Worm (Caenorhabditis elegans) whole organism, L1 larva: Measurements from ENCODE around the gene C01C4.2.

Experiments used
- F16B12.6 ChIP-seq: fragments of 150-350 bp; optimal IDR thresholded peaks from 2 replicates; lab custom pipeline; 2014; ENCODE audit warnings: missing biosample characterization, missing genetic modification characterization
- Y116A8C.19 ChIP-seq: sonication (generic microtip); optimal IDR thresholded peaks from 2 replicates; lab custom pipeline; 2016; ENCODE audit warnings: missing compliant biosample characterization, missing genetic modification characterization, borderline replicate concordance
- alr-1 ChIP-seq: fragments of 200-800 bp; sonication (Bioruptor generic); optimal IDR thresholded peaks from 2 replicates; lab custom pipeline; 2018; ENCODE audit warnings: borderline replicate concordance, mild to moderate bottlenecking, missing genetic modification characterization, missing compliant biosample characterization
- aly-2 ChIP-seq: fragments of 150-350 bp; optimal IDR thresholded peaks from 2 replicates; lab custom pipeline; 2014; ENCODE audit warnings: missing biosample characterization, missing genetic modification characterization
- ceh-8 ChIP-seq: fragments of 200-800 bp; sonication (Bioruptor generic); optimal IDR thresholded peaks from 2 replicates; lab custom pipeline; 2018; ENCODE audit warnings: mild to moderate bottlenecking, missing genetic modification characterization, moderate library complexity, missing compliant biosample characterization
- ceh-82 ChIP-seq, 3 experiments: fragments of 150-350 bp in 1 of 3; sonication (generic microtip) in 2 of 3; optimal IDR thresholded peaks; 2 replicates each; lab custom pipeline; 2014 to 2017; ENCODE audit warnings: missing biosample characterization in 3 of 3, missing genetic modification characterization in 3 of 3
- dpl-1 ChIP-seq, 3 experiments: fragments of 150-350 bp in 2 of 3; sonication (generic microtip) in 1 of 3; optimal IDR thresholded peaks; 2 replicates each; lab custom pipeline; 2014 to 2017; ENCODE audit warnings: missing biosample characterization in 3 of 3, missing genetic modification characterization in 3 of 3, missing genetic modification reagents in 3 of 3
- dsc-1 ChIP-seq: sonication (generic microtip); optimal IDR thresholded peaks from 2 replicates; lab custom pipeline; 2016; ENCODE audit warnings: mild to moderate bottlenecking, missing genetic modification characterization, missing compliant biosample characterization
- efl-1 ChIP-seq, 4 experiments: fragments of 150-350 bp; optimal IDR thresholded peaks in 3 of 4; peaks in 1 of 4; 1 replicate in 1 of 4; 2 replicates in 3 of 4; lab custom pipeline; 2014; ENCODE audit warnings: missing biosample characterization in 2 of 4, missing genetic modification characterization in 2 of 4, missing genetic modification reagents in 2 of 4
- efl-3 ChIP-seq: fragments of 200-800 bp; sonication (Bioruptor generic); optimal IDR thresholded peaks from 2 replicates; lab custom pipeline; 2018; ENCODE audit warnings: mild to moderate bottlenecking, missing genetic modification characterization, missing compliant biosample characterization
- egl-13 ChIP-seq: sonication (generic microtip); optimal IDR thresholded peaks from 2 replicates; lab custom pipeline; 2016; ENCODE audit warnings: missing genotype, missing genetic modification reagents, missing genetic modification characterization, missing compliant biosample characterization
- egl-27 ChIP-seq, 2 experiments: fragments of 150-350 bp in 1 of 2; sonication (generic microtip); optimal IDR thresholded peaks; 3 replicates each; lab custom pipeline; 2017 to 2018; ENCODE audit warnings: missing biosample characterization in 2 of 2, missing genetic modification characterization in 2 of 2, missing genetic modification reagents in 2 of 2
- fkh-10 ChIP-seq: sonication (generic microtip); optimal IDR thresholded peaks from 2 replicates; lab custom pipeline; 2017; ENCODE audit warnings: missing biosample characterization, missing genetic modification reagents, missing genetic modification characterization
- fkh-4 ChIP-seq: sonication (generic microtip); optimal IDR thresholded peaks from 2 replicates; lab custom pipeline; 2016; ENCODE audit warnings: missing compliant biosample characterization, missing genetic modification characterization, borderline replicate concordance
- fkh-8 ChIP-seq: sonication (generic microtip); optimal IDR thresholded peaks from 2 replicates; lab custom pipeline; 2016; ENCODE audit warnings: mild to moderate bottlenecking, missing genetic modification characterization, missing compliant biosample characterization
- hlh-17 ChIP-seq: fragments of 200-800 bp; sonication (Bioruptor generic); optimal IDR thresholded peaks from 2 replicates; lab custom pipeline; 2018; ENCODE audit warnings: missing genetic modification characterization, mild to moderate bottlenecking, missing compliant biosample characterization, moderate library complexity, borderline replicate concordance
- hpl-2 ChIP-seq: fragments of 150-350 bp; optimal IDR thresholded peaks from 2 replicates; lab custom pipeline; 2014; ENCODE audit warnings: missing biosample characterization, missing genetic modification reagents, missing genetic modification characterization
- irx-1 ChIP-seq: sonication (generic microtip); optimal IDR thresholded peaks from 2 replicates; lab custom pipeline; 2016; ENCODE audit warnings: missing genetic modification characterization, missing compliant biosample characterization
- lin-13 ChIP-seq: fragments of 150-350 bp; optimal IDR thresholded peaks from 2 replicates; lab custom pipeline; 2014; ENCODE audit warnings: missing biosample characterization, missing genetic modification reagents, missing genetic modification characterization
- lin-14 ChIP-seq: fragments of 200-800 bp; sonication (Bioruptor generic); optimal IDR thresholded peaks from 2 replicates; lab custom pipeline; 2018; ENCODE audit warnings: mild to moderate bottlenecking, missing genetic modification characterization, moderate library complexity, missing compliant biosample characterization
- lin-15B ChIP-seq: fragments of 150-350 bp; sonication (generic microtip); optimal IDR thresholded peaks from 3 replicates; lab custom pipeline; 2014; ENCODE audit warnings: missing biosample characterization, missing genetic modification characterization
- lin-35 ChIP-seq, 2 experiments: fragments of 150-350 bp; optimal IDR thresholded peaks; 2 replicates each; lab custom pipeline; 2014; ENCODE audit warnings: missing biosample characterization in 2 of 2, missing genetic modification characterization in 2 of 2, missing genetic modification reagents in 2 of 2
- lir-3 ChIP-seq: sonication (generic microtip); optimal IDR thresholded peaks from 2 replicates; lab custom pipeline; 2016; ENCODE audit warnings: mild to moderate bottlenecking, missing genetic modification characterization, moderate library complexity, missing compliant biosample characterization; ENCODE audit not compliant: poor library complexity
- lsy-2 ChIP-seq, 2 experiments: fragments of 150-350 bp; optimal IDR thresholded peaks; 2 replicates each; lab custom pipeline; 2014; ENCODE audit warnings: missing biosample characterization in 2 of 2, missing genetic modification characterization in 2 of 2
- mab-9 ChIP-seq: fragments of 200-800 bp; sonication (Bioruptor generic); IDR thresholded peaks from 2 replicates; pipeline ENCODE4 v1.3.6; 2022; ENCODE audit warnings: missing genetic modification reagents, missing genetic modification characterization, missing compliant biosample characterization
- mdl-1 ChIP-seq, 2 experiments: fragments of 150-350 bp; optimal IDR thresholded peaks; 2 replicates each; lab custom pipeline; 2014 to 2017; ENCODE audit warnings: missing biosample characterization in 2 of 2, missing genetic modification characterization in 2 of 2, inconsistent platforms in 1 of 2
- nhr-20 ChIP-seq: sonication (generic microtip); optimal IDR thresholded peaks from 2 replicates; lab custom pipeline; 2016; ENCODE audit warnings: mild to moderate bottlenecking, missing genetic modification characterization, missing compliant biosample characterization
- nhr-47 ChIP-seq: sonication (generic microtip); optimal IDR thresholded peaks from 2 replicates; lab custom pipeline; 2016; ENCODE audit warnings: mild to moderate bottlenecking, missing genetic modification characterization, moderate library complexity, missing compliant biosample characterization
- nhr-71 ChIP-seq: sonication (generic microtip); optimal IDR thresholded peaks from 2 replicates; lab custom pipeline; 2016; ENCODE audit warnings: mild to moderate bottlenecking, missing genetic modification characterization, moderate library complexity, missing compliant biosample characterization
- nhr-76 ChIP-seq: sonication (generic microtip); optimal IDR thresholded peaks from 2 replicates; lab custom pipeline; 2017; ENCODE audit warnings: missing biosample characterization, missing genetic modification characterization
- nhr-90 ChIP-seq: sonication (generic microtip); optimal IDR thresholded peaks from 2 replicates; lab custom pipeline; 2016; ENCODE audit warnings: mild to moderate bottlenecking, missing genetic modification characterization, missing compliant biosample characterization; ENCODE audit not compliant: poor library complexity
- pax-3 ChIP-seq: fragments of 200-800 bp; sonication (Bioruptor generic); optimal IDR thresholded peaks from 2 replicates; lab custom pipeline; 2018; ENCODE audit warnings: mild to moderate bottlenecking, missing genetic modification characterization, moderate library complexity, missing compliant biosample characterization
- skn-1 ChIP-seq: fragments of 150-350 bp; optimal IDR thresholded peaks from 2 replicates; lab custom pipeline; 2014; ENCODE audit warnings: missing biosample characterization, missing genetic modification characterization
- snpc-4 ChIP-seq: fragments of 150-350 bp; optimal IDR thresholded peaks from 2 replicates; lab custom pipeline; 2014; ENCODE audit warnings: missing biosample characterization, missing genetic modification characterization
- snu-23 ChIP-seq: sonication (generic microtip); optimal IDR thresholded peaks from 2 replicates; lab custom pipeline; 2016; ENCODE audit warnings: missing genetic modification characterization, missing compliant biosample characterization
- sptf-1 ChIP-seq: fragments of 150-350 bp; optimal IDR thresholded peaks from 2 replicates; lab custom pipeline; 2014; ENCODE audit warnings: missing biosample characterization, missing genetic modification characterization
- sup-37 ChIP-seq: fragments of 200-800 bp; sonication (Bioruptor generic); optimal IDR thresholded peaks from 2 replicates; lab custom pipeline; 2018; ENCODE audit warnings: mild to moderate bottlenecking, missing genetic modification characterization, missing compliant biosample characterization
- swsn-7 ChIP-seq: sonication (generic microtip); optimal IDR thresholded peaks from 2 replicates; lab custom pipeline; 2016; ENCODE audit warnings: missing genetic modification characterization, missing compliant biosample characterization
- tlp-1 ChIP-seq: fragments of 150-350 bp; optimal IDR thresholded peaks from 2 replicates; lab custom pipeline; 2014; ENCODE audit warnings: missing biosample characterization, missing genetic modification characterization
- unc-62 ChIP-seq: fragments of 150-350 bp; optimal IDR thresholded peaks from 2 replicates; lab custom pipeline; 2014; ENCODE audit warnings: missing biosample characterization, missing genetic modification reagents, missing genetic modification characterization
- unc-98 ChIP-seq: fragments of 200-800 bp; sonication (Bioruptor generic); IDR thresholded peaks from 2 replicates; pipeline ENCODE4 v1.3.6; 2022; ENCODE audit warnings: missing genetic modification characterization, missing compliant biosample characterization
- xbp-1 ChIP-seq: sonication (generic microtip); optimal IDR thresholded peaks from 2 replicates; lab custom pipeline; 2016; ENCODE audit warnings: missing genetic modification characterization, missing compliant biosample characterization
- zag-1 ChIP-seq: fragments of 150-350 bp; optimal IDR thresholded peaks from 2 replicates; lab custom pipeline; 2014; ENCODE audit warnings: missing biosample characterization, missing genetic modification characterization
- zip-4 ChIP-seq: fragments of 200-800 bp; sonication (Bioruptor generic); optimal IDR thresholded peaks from 2 replicates; lab custom pipeline; 2018; ENCODE audit warnings: mild to moderate bottlenecking, missing genetic modification characterization, moderate library complexity, missing compliant biosample characterization
- ztf-4 ChIP-seq: fragments of 150-350 bp; optimal IDR thresholded peaks from 2 replicates; lab custom pipeline; 2014; ENCODE audit warnings: missing biosample characterization, missing genetic modification characterization

Gene C01C4.2

ce11 chrX:3715835-3716234 lies 938 bp downstream of the C01C4.2 start:
- TF ChIP-seq unc-98 (GFP tag; lab: Robert Waterston, UW) (no peak), lin-35 (GFP tag; optimal IDR thresholded peaks at IDR 0.05; lab: Kevin White, UChicago) (no peak), sptf-1 (tag; lab: Kevin White, UChicago) (no peak), snu-23 (GFP tag; lab: Kevin White, UChicago) (no peak), lir-3 (tag; lab: Kevin White, UChicago) (no peak), mdl-1 (tag; optimal IDR thresholded peaks at IDR 0.05; lab: Kevin White, UChicago) (no peak), pax-3 (tag; lab: Kevin White, UChicago) (no peak), xbp-1 (tag; lab: Kevin White, UChicago) (no peak), dsc-1 (tag; lab: Kevin White, UChicago) (no peak), zip-4 (GFP tag; lab: Kevin White, UChicago) (no peak), tlp-1 (tag; lab: Kevin White, UChicago) (no peak), lin-13 (GFP tag; lab: Kevin White, UChicago) (no peak), irx-1 (tag; lab: Kevin White, UChicago) (no peak), nhr-76 (tag; lab: Kevin White, UChicago) (no peak), ztf-4 (tag; lab: Kevin White, UChicago) (no peak), alr-1 (tag; lab: Kevin White, UChicago) (no peak), swsn-7 (tag; lab: Kevin White, UChicago) (no peak), lin-15B (tag; lab: Kevin White, UChicago) (no peak), efl-1 (optimal IDR thresholded peaks at IDR 0.05; lab: Kevin White, UChicago) (no peak), efl-1 (GFP tag; optimal IDR thresholded peaks at IDR 0.05 in 1 of 2; lab: Kevin White, UChicago) (no peak), F16B12.6 (tag; lab: Kevin White, UChicago) (no peak)

ce11 chrX:3725437-3725836 lies 10.5 kb downstream of the C01C4.2 start:
- TF ChIP-seq F16B12.6 (tag; lab: Kevin White, UChicago) (no peak), nhr-47 (tag; lab: Kevin White, UChicago) (no peak), sup-37 (GFP tag; lab: Kevin White, UChicago) (no peak), nhr-90 (tag; lab: Kevin White, UChicago) (no peak), fkh-4 (no peak), Y116A8C.19 (no peak), lsy-2 (tag; optimal IDR thresholded peaks at IDR 0.05; lab: Kevin White, UChicago) (no peak), hlh-17 (GFP tag; lab: Kevin White, UChicago) (no peak), mdl-1 (tag; optimal IDR thresholded peaks at IDR 0.05; lab: Kevin White, UChicago) (no peak), zip-4 (GFP tag; lab: Kevin White, UChicago) (no peak), ceh-82 (tag; optimal IDR thresholded peaks at IDR 0.05; lab: Kevin White, UChicago) (no peak), ceh-8 (GFP tag; lab: Kevin White, UChicago) (peak; percentile 72), dsc-1 (tag; lab: Kevin White, UChicago) (peak; percentile 86), alr-1 (tag; lab: Kevin White, UChicago) (no peak), egl-27 (tag; optimal IDR thresholded peaks at IDR 0.05; lab: Kevin White, UChicago) (no peak)
- TF ChIP-seq, all 84 proteins: peak for 2

DNA sequence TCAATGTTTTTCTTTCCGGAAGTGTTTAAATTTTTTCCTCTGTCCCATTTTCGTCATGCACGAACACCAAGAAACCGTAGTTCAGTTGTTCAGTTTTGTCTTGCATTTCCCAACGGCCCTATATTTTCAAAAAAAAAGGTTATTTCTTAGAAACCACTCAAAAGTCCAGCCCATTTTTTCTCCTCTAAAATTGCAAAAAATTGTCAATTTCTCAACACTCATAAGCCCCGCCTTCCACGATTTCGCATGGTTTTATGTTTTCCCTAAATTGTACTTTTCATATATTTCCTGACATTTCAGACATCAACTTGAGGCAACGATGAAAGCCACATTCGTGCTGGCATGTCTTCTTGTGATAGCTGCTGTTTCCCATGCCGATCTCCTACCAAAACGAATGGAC lies 12.4 kb downstream of the C01C4.2 start, which contains the start of gene nlp-1:
nlp-1 (plus strand) TSS at position 301 of the 400 bp plus-strand sequence.
- no peak for TF ChIP-seq hpl-2

ce11 chrX:3728970-3729369 lies 14.1 kb downstream of the C01C4.2 start, which contains the start of gene aex-4:
Gene aex-4, plus strand, starts transcription at chrX:3729281.
- TF ChIP-seq snpc-4 (tag; lab: Kevin White, UChicago) (no peak), aly-2 (tag; lab: Kevin White, UChicago) (no peak), dpl-1 (GFP tag; optimal IDR thresholded peaks at IDR 0.05; lab: Kevin White, UChicago) (no peak), sptf-1 (tag; lab: Kevin White, UChicago) (no peak), nhr-20 (tag; lab: Kevin White, UChicago) (peak; percentile 21), nhr-47 (tag; lab: Kevin White, UChicago) (peak; percentile 12), fkh-10 (no peak), efl-3 (no peak), alr-1 (tag; lab: Kevin White, UChicago) (no peak), mab-9 (no peak), egl-13 (tag; lab: Kevin White, UChicago) (peak; percentile 34), zag-1 (tag; lab: Kevin White, UChicago) (no peak), lin-35 (GFP tag; optimal IDR thresholded peaks at IDR 0.05; lab: Kevin White, UChicago) (peak in 1 of 2 experiments; percentile 31), fkh-8 (peak; percentile 4), skn-1 (no peak), lin-14 (GFP tag; lab: Kevin White, UChicago) (peak; percentile 19), swsn-7 (tag; lab: Kevin White, UChicago) (no peak), unc-62 (GFP tag; lab: Kevin White, UChicago) (no peak), nhr-71 (tag; lab: Kevin White, UChicago) (peak; percentile 34)
